Comparison of ENCODE assay signal across 1 fruit fly cellular context in the genomic region with DNA sequence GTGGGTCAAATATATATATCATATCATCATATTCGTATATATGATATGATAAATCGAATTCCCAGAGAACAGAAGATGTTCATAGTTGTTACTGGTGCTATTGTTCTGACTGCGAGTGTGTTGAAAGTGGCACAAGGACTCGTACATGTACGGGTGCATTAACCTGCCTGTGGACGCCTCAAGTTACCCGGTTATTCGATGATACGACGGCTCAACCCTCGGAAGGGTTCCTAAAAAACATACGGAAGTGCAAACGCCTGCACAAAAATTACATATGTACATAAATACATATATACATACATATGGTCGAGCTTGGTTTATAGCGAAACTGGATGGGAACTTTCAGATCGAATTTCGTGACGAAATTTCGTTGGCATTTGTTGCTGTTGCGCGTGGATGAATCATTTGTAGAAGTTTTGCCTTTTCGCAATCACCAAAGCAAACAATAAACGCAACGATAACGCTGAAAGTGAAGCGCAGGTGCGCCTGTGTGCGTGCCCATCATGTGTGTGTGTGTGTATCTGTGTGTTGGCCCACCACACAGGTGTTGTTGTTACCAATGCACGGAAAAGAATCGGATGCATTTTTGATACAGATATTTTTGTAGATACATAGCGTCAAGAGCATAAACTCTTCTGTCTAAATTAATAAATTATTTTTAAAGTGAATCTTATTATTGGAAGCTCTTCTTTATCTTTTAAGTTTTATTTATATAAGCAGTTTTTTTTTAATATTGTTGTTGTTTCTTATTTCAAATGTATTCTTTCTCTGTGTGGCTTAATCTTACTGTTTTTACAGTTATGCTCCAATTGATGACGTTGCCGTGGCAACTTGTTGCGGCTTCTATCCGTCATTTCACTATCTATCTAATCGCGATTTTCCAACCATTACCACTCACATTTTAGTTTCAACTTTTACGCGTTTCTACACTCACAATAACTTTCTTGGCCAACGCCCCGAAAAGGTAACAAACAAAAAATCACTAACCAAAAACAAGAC.
TF ChIP-seq lines count a peak whose summit lies in the region.

No protein-coding gene starts in this region.

TF ChIP-seq in whole organism, embryonic, 481 proteins besides CTCF, POLR2A, EP300 and RAD21 (continued from another document and continues in another):
- TF ChIP-seq Dek (tag; optimal IDR thresholded peaks at IDR 0.05; lab: Kevin White, UChicago) (peak; percentile 44), esg (GFP tag; conservative IDR thresholded peaks at IDR 0.05; lab: Robert Waterston, UW) (peak; percentile 80), CG6175 (GFP tag; IDR thresholded peaks at IDR 0.05; lab: Robert Waterston, UW) (no peak), Usf (GFP tag; optimal IDR thresholded peaks at IDR 0.05; lab: Kevin White, UChicago) (no peak), NC2α (GFP tag; optimal IDR thresholded peaks at IDR 0.05; lab: Kevin White, UChicago) (no peak), crol (GFP tag; IDR thresholded peaks at IDR 0.05; lab: Robert Waterston, UW) (no peak), en (GFP tag; optimal IDR thresholded peaks at IDR 0.05; lab: Kevin White, UChicago) (no peak), mirr (GFP tag; optimal IDR thresholded peaks at IDR 0.05; lab: Kevin White, UChicago) (no peak), chn (GFP tag; optimal IDR thresholded peaks at IDR 0.05; lab: Kevin White, UChicago) (peak; percentile 24), CG1024 (GFP tag; IDR thresholded peaks at IDR 0.05; lab: Robert Waterston, UW) (peak; percentile 64), pzg (GFP tag; optimal IDR thresholded peaks at IDR 0.05; lab: Kevin White, UChicago) (no peak), CG9932 (GFP tag; IDR thresholded peaks at IDR 0.05; lab: Robert Waterston, UW) (0 out of 2 replicates have a peak, but pooled peaks have one; percentile 39), H2.0 (GFP tag; IDR thresholded peaks at IDR 0.05; lab: Robert Waterston, UW) (peak; percentile 72), CG30431 (GFP tag; optimal IDR thresholded peaks at IDR 0.05; lab: Kevin White, UChicago) (peak; percentile 2), CG32532 (GFP tag; IDR thresholded peaks at IDR 0.05; lab: Robert Waterston, UW) (peak; percentile 59; the same call in 1 of the 2 replicates), z (GFP tag; IDR thresholded peaks at IDR 0.05; lab: Robert Waterston, UW) (0 out of 3 replicates have a peak, but pooled peaks have one; percentile 22), CG43689 (GFP tag; IDR thresholded peaks at IDR 0.05; lab: Robert Waterston, UW) (peak; percentile 44; the same call in 1 of the 2 replicates), CrebB (tag; optimal IDR thresholded peaks at IDR 0.05; lab: Kevin White, UChicago) (no peak), CG11398 (GFP tag; optimal IDR thresholded peaks at IDR 0.05; lab: Kevin White, UChicago) (no peak), CG16779 (GFP tag; IDR thresholded peaks at IDR 0.05; lab: Robert Waterston, UW) (no peak), gro (GFP tag; optimal IDR thresholded peaks at IDR 0.05; lab: Kevin White, UChicago) (no peak), dati (GFP tag; IDR thresholded peaks at IDR 0.05; lab: Robert Waterston, UW) (0 out of 2 replicates have a peak, but pooled peaks have one; percentile 53), vnd (GFP tag; IDR thresholded peaks at IDR 0.05; lab: Robert Waterston, UW; ENCODE audit: partially characterized antibody) (no peak), ato (GFP tag; IDR thresholded peaks at IDR 0.05; lab: Robert Waterston, UW; ENCODE audit: partially characterized antibody) (no peak), CG18262 (tag; optimal IDR thresholded peaks at IDR 0.05; lab: Kevin White, UChicago) (peak; percentile 87), H15 (GFP tag; IDR thresholded peaks at IDR 0.05; lab: Robert Waterston, UW) (peak; percentile 71; the same call in 2 of the 3 replicates), CG6854 (GFP tag; optimal IDR thresholded peaks at IDR 0.05; lab: Kevin White, UChicago) (no peak), CG14860 (GFP tag; IDR thresholded peaks at IDR 0.05; lab: Robert Waterston, UW; ENCODE audit: partially characterized antibody) (no peak), BtbVII (GFP tag; optimal IDR thresholded peaks at IDR 0.05; lab: Kevin White, UChicago) (peak; percentile 22), Camta (GFP tag; optimal IDR thresholded peaks at IDR 0.05; lab: Kevin White, UChicago) (no peak), CG1792 (GFP tag; optimal IDR thresholded peaks at IDR 0.05; lab: Kevin White, UChicago) (peak; percentile 36), CG3163 (GFP tag; optimal IDR thresholded peaks at IDR 0.05; lab: Kevin White, UChicago) (no peak), luna (GFP tag; optimal IDR thresholded peaks at IDR 0.05; lab: Kevin White, UChicago) (no peak), CG12391 (tag; optimal IDR thresholded peaks at IDR 0.05; lab: Kevin White, UChicago) (peak; percentile 88), ranshi (GFP tag; IDR thresholded peaks at IDR 0.05; lab: Robert Waterston, UW) (peak; percentile 70; the same call in 1 of the 2 replicates), gsb (GFP tag; IDR thresholded peaks at IDR 0.05; lab: Robert Waterston, UW) (no peak), dimm (GFP tag; IDR thresholded peaks at IDR 0.05; lab: Robert Waterston, UW) (no peak), CG17359 (tag; optimal IDR thresholded peaks at IDR 0.05; lab: Kevin White, UChicago) (peak; percentile 86), dmrt99B (tag; optimal IDR thresholded peaks at IDR 0.05; lab: Kevin White, UChicago) (peak; percentile 84), CG11504 (tag; optimal IDR thresholded peaks at IDR 0.05; lab: Kevin White, UChicago) (peak; percentile 87), CG9817 (tag; optimal IDR thresholded peaks at IDR 0.05; lab: Kevin White, UChicago) (peak; percentile 41), phol (tag; optimal IDR thresholded peaks at IDR 0.05; lab: Kevin White, UChicago) (peak; percentile 80), crp (GFP tag; optimal IDR thresholded peaks at IDR 0.05; lab: Kevin White, UChicago) (peak in 1 of 2 experiments; percentile 3), CG34376 (GFP tag; optimal IDR thresholded peaks at IDR 0.05; lab: Kevin White, UChicago) (no peak), CG2875 (GFP tag; optimal IDR thresholded peaks at IDR 0.05; lab: Kevin White, UChicago) (peak; percentile 66), CG8944 (GFP tag; optimal IDR thresholded peaks at IDR 0.05; lab: Kevin White, UChicago) (peak; percentile 15), aop (GFP tag; IDR thresholded peaks at IDR 0.05; lab: Robert Waterston, UW) (0 out of 2 replicates have a peak, but pooled peaks have one; percentile 4), sqz (GFP tag; optimal IDR thresholded peaks at IDR 0.05; lab: Kevin White, UChicago) (no peak), ara (GFP tag; IDR thresholded peaks at IDR 0.05; lab: Robert Waterston, UW) (peak; percentile 83), trem (tag; optimal IDR thresholded peaks at IDR 0.05; lab: Kevin White, UChicago) (peak; percentile 76), CG4424 (GFP tag; optimal IDR thresholded peaks at IDR 0.05; lab: Kevin White, UChicago) (peak; percentile 74), bbx (GFP tag; IDR thresholded peaks at IDR 0.05; lab: Robert Waterston, UW; ENCODE audit: partially characterized antibody) (no peak), CG3281 (GFP tag; optimal IDR thresholded peaks at IDR 0.05; lab: Kevin White, UChicago) (peak; percentile 51), HLH54F (GFP tag; optimal IDR thresholded peaks at IDR 0.05; lab: Kevin White, UChicago) (no peak), bsh (GFP tag; optimal IDR thresholded peaks at IDR 0.05; lab: Kevin White, UChicago) (peak; percentile 28 to 78), onecut (GFP tag; IDR thresholded peaks at IDR 0.05; lab: Robert Waterston, UW) (peak; percentile 64), kah (GFP tag; optimal IDR thresholded peaks at IDR 0.05; lab: Kevin White, UChicago) (peak; percentile 47), CG8089 (GFP tag; optimal IDR thresholded peaks at IDR 0.05; lab: Kevin White, UChicago) (peak; percentile 48), lmd (GFP tag; IDR thresholded peaks at IDR 0.05; lab: Robert Waterston, UW) (peak; percentile 78), unc-4 (GFP tag; IDR thresholded peaks at IDR 0.05; lab: Robert Waterston, UW; ENCODE audit: partially characterized antibody) (no peak), tio (GFP tag; optimal IDR thresholded peaks at IDR 0.05; lab: Kevin White, UChicago) (no peak), Scr (GFP tag; IDR thresholded peaks at IDR 0.05; lab: Robert Waterston, UW; ENCODE audit: partially characterized antibody) (no peak), CG16863 (GFP tag; optimal IDR thresholded peaks at IDR 0.05; lab: Kevin White, UChicago) (no peak), Oaz (GFP tag; IDR thresholded peaks at IDR 0.05; lab: Robert Waterston, UW) (0 out of 2 replicates have a peak, but pooled peaks have one; percentile 48), Sry-δ (GFP tag; optimal IDR thresholded peaks at IDR 0.05; lab: Kevin White, UChicago) (no peak), Sin3A (optimal IDR thresholded peaks at IDR 0.05; lab: Kevin White, UChicago) (no peak), CG14965 (GFP tag; optimal IDR thresholded peaks at IDR 0.05; lab: Kevin White, UChicago; ENCODE audit: borderline replicate concordance) (no peak), Lpt (GFP tag; optimal IDR thresholded peaks at IDR 0.05; lab: Kevin White, UChicago) (no peak), Vsx1 (GFP tag; optimal IDR thresholded peaks at IDR 0.05; lab: Kevin White, UChicago) (no peak), CG17829 (tag; optimal IDR thresholded peaks at IDR 0.05; lab: Kevin White, UChicago) (peak; percentile 81), fd96Cb (tag; optimal IDR thresholded peaks at IDR 0.05; lab: Kevin White, UChicago) (peak; percentile 68), so (GFP tag; IDR thresholded peaks at IDR 0.05; lab: Robert Waterston, UW) (peak; percentile 79), hbn (GFP tag; IDR thresholded peaks at IDR 0.05; lab: Robert Waterston, UW; ENCODE audit: partially characterized antibody) (no peak), Xbp1 (GFP tag; optimal IDR thresholded peaks at IDR 0.05; lab: Kevin White, UChicago) (peak; percentile 65), Oli (tag; optimal IDR thresholded peaks at IDR 0.05; lab: Kevin White, UChicago) (peak; percentile 79), cwo (GFP tag; optimal IDR thresholded peaks at IDR 0.05; lab: Kevin White, UChicago) (peak; percentile 47), Ada2b (GFP tag; IDR thresholded peaks at IDR 0.05; lab: Robert Waterston, UW) (peak; percentile 78), CG2129 (GFP tag; IDR thresholded peaks at IDR 0.05; lab: Robert Waterston, UW; ENCODE audit: partially characterized antibody) (no peak), CG7786 (GFP tag; optimal IDR thresholded peaks at IDR 0.05; lab: Kevin White, UChicago) (peak; percentile 2), PHDP (tag; optimal IDR thresholded peaks at IDR 0.05; lab: Kevin White, UChicago) (peak; percentile 64), Blimp-1 (GFP tag; optimal IDR thresholded peaks at IDR 0.05; lab: Kevin White, UChicago) (peak; percentile 81), CG6654 (GFP tag; optimal IDR thresholded peaks at IDR 0.05; lab: Kevin White, UChicago) (no peak), CG17385 (GFP tag; optimal IDR thresholded peaks at IDR 0.05; lab: Kevin White, UChicago) (peak; percentile 72), Drgx (GFP tag; IDR thresholded peaks at IDR 0.05; lab: Robert Waterston, UW) (peak; percentile 86), Hand (GFP tag; optimal IDR thresholded peaks at IDR 0.05; lab: Kevin White, UChicago) (no peak), caup (GFP tag; optimal IDR thresholded peaks at IDR 0.05; lab: Kevin White, UChicago; ENCODE audit: severe bottlenecking) (peak; percentile 51), CG18619 (GFP tag; optimal IDR thresholded peaks at IDR 0.05; lab: Kevin White, UChicago) (peak; percentile 51), stc (GFP tag; IDR thresholded peaks at IDR 0.05; lab: Robert Waterston, UW) (peak; percentile 80), gcm (GFP tag; optimal IDR thresholded peaks at IDR 0.05; lab: Kevin White, UChicago) (peak; percentile 76), btn (GFP tag; optimal IDR thresholded peaks at IDR 0.05; lab: Kevin White, UChicago) (peak; percentile 21), Rx (GFP tag; IDR thresholded peaks at IDR 0.05; lab: Robert Waterston, UW) (no peak), CG11456 (GFP tag; IDR thresholded peaks at IDR 0.05; lab: Robert Waterston, UW) (peak; percentile 57; the same call in 1 of the 3 replicates), tap (tag; optimal IDR thresholded peaks at IDR 0.05; lab: Kevin White, UChicago) (peak; percentile 76), zfh1 (GFP tag; IDR thresholded peaks at IDR 0.05; lab: Robert Waterston, UW) (peak; percentile 76), ken (GFP tag; IDR thresholded peaks at IDR 0.05; lab: Robert Waterston, UW) (peak; percentile 72; the same call in 2 of the 3 replicates), maf-S (GFP tag; optimal IDR thresholded peaks at IDR 0.05; lab: Kevin White, UChicago) (no peak), grn (GFP tag; optimal IDR thresholded peaks at IDR 0.05; lab: Kevin White, UChicago) (peak; percentile 1), CG15696 (tag; optimal IDR thresholded peaks at IDR 0.05; lab: Kevin White, UChicago) (peak; percentile 76), cas (GFP tag; IDR thresholded peaks at IDR 0.05; lab: Robert Waterston, UW) (no peak), CG6272 (GFP tag; IDR thresholded peaks at IDR 0.05; lab: Robert Waterston, UW) (peak; percentile 55), sisA (GFP tag; IDR thresholded peaks at IDR 0.05; lab: Robert Waterston, UW) (peak; percentile 81), CG9797 (GFP tag; optimal IDR thresholded peaks at IDR 0.05; lab: Kevin White, UChicago) (no peak), CG2199 (GFP tag; IDR thresholded peaks at IDR 0.05; lab: Robert Waterston, UW) (no peak), Dip3 (GFP tag; optimal IDR thresholded peaks at IDR 0.05; lab: Kevin White, UChicago) (no peak), ac (GFP tag; optimal IDR thresholded peaks at IDR 0.05; lab: Kevin White, UChicago) (peak; percentile 43), CG14667 (GFP tag; IDR thresholded peaks at IDR 0.05; lab: Robert Waterston, UW) (peak; percentile 63), Fer1 (GFP tag; optimal IDR thresholded peaks at IDR 0.05; lab: Kevin White, UChicago) (peak; percentile 58), zf30C (GFP tag; optimal IDR thresholded peaks at IDR 0.05; lab: Kevin White, UChicago) (peak; percentile 91), CG13624 (GFP tag; optimal IDR thresholded peaks at IDR 0.05; lab: Kevin White, UChicago) (peak; percentile 30), CG3847 (GFP tag; IDR thresholded peaks at IDR 0.05; lab: Robert Waterston, UW) (peak; percentile 57), Lim3 (GFP tag; IDR thresholded peaks at IDR 0.05; lab: Robert Waterston, UW) (0 out of 2 replicates have a peak, but pooled peaks have one; percentile 42), CG8290 (GFP tag; optimal IDR thresholded peaks at IDR 0.05; lab: Kevin White, UChicago) (no peak), CG8290 (tag; optimal IDR thresholded peaks at IDR 0.05; lab: Kevin White, UChicago) (no peak), sc (optimal IDR thresholded peaks at IDR 0.05; lab: Kevin White, UChicago) (no peak), sc (GFP tag; optimal IDR thresholded peaks at IDR 0.05; lab: Kevin White, UChicago) (peak; percentile 45), CG33557 (GFP tag; optimal IDR thresholded peaks at IDR 0.05; lab: Kevin White, UChicago) (peak; percentile 73), Opbp (GFP tag; IDR thresholded peaks at IDR 0.05; lab: Robert Waterston, UW; ENCODE audit: partially characterized antibody) (no peak)
